Fruit fly (Drosophila melanogaster): ENCODE data around the gene CanA-14F.
A peak's percentile ranks its signal among the peaks of the same experiment; 100 is the strongest.

Gene CanA-14F

dm6 chrX:16573659-16574058, 13.3 kb downstream of the CanA-14F start (continued):
- TF ChIP-seq nau (GFP tag; optimal IDR thresholded peaks at IDR 0.05): peak; percentile 30
- TF ChIP-seq Side (GFP tag; optimal IDR thresholded peaks at IDR 0.05): no peak
- TF ChIP-seq dysf (GFP tag; IDR thresholded peaks at IDR 0.05): no peak; the same call in 2 of the 3 replicates
- peak; percentile 35 for TF ChIP-seq dmrt99B (tag; optimal IDR thresholded peaks at IDR 0.05)
- no peak for TF ChIP-seq ato (GFP tag; IDR thresholded peaks at IDR 0.05; ENCODE audit: partially characterized antibody)
- TF ChIP-seq Sox100B (GFP tag; optimal IDR thresholded peaks at IDR 0.05): no peak
- TF ChIP-seq Ssrp (tag; optimal IDR thresholded peaks at IDR 0.05): no peak
- no peak for TF ChIP-seq CG34422 (GFP tag; IDR thresholded peaks at IDR 0.05)
- no peak for TF ChIP-seq CG13624 (GFP tag; optimal IDR thresholded peaks at IDR 0.05)
- TF ChIP-seq CG7556 (GFP tag; optimal IDR thresholded peaks at IDR 0.05): peak; percentile 31
- TF ChIP-seq unpg (GFP tag; optimal IDR thresholded peaks at IDR 0.05): peak; percentile 25
- no peak for TF ChIP-seq CG10565 (GFP tag; optimal IDR thresholded peaks at IDR 0.05)
- no peak for TF ChIP-seq slp2 (GFP tag; optimal IDR thresholded peaks at IDR 0.05)
- no peak for TF ChIP-seq CG6272 (GFP tag; IDR thresholded peaks at IDR 0.05)
- no peak for TF ChIP-seq Antp (GFP tag; optimal IDR thresholded peaks at IDR 0.05)
- no peak for TF ChIP-seq Tbp (GFP tag; optimal IDR thresholded peaks at IDR 0.05)
- TF ChIP-seq CG3281 (GFP tag; optimal IDR thresholded peaks at IDR 0.05): peak; percentile 53
- 0 out of 2 replicates have a peak, but pooled peaks have one; percentile 26 for TF ChIP-seq CG11247 (GFP tag; IDR thresholded peaks at IDR 0.05)
- peak; percentile 44 for TF ChIP-seq CG2120 (GFP tag; optimal IDR thresholded peaks at IDR 0.05)
- TF ChIP-seq usp (GFP tag; optimal IDR thresholded peaks at IDR 0.05): no peak
- peak; percentile 45 for TF ChIP-seq Fer3 (tag; optimal IDR thresholded peaks at IDR 0.05)
- TF ChIP-seq ranshi (GFP tag; IDR thresholded peaks at IDR 0.05): no peak
- TF ChIP-seq CG13287 (GFP tag; IDR thresholded peaks at IDR 0.05; ENCODE audit: partially characterized antibody): no peak
- TF ChIP-seq CG17186 (GFP tag; optimal IDR thresholded peaks at IDR 0.05): no peak
- no peak for TF ChIP-seq Nf-YA (GFP tag; IDR thresholded peaks at IDR 0.05)
- TF ChIP-seq CG2116 (GFP tag; optimal IDR thresholded peaks at IDR 0.05): no peak
- no peak for TF ChIP-seq bcd (GFP tag; optimal IDR thresholded peaks at IDR 0.05)
- no peak for TF ChIP-seq Scr (GFP tag; IDR thresholded peaks at IDR 0.05; ENCODE audit: partially characterized antibody)
- TF ChIP-seq HLH54F (GFP tag; optimal IDR thresholded peaks at IDR 0.05): no peak
- no peak for TF ChIP-seq Pdp1 (GFP tag; optimal IDR thresholded peaks at IDR 0.05)
- peak; percentile 50 for TF ChIP-seq CG2678 (tag; optimal IDR thresholded peaks at IDR 0.05)
- TF ChIP-seq CG7963 (GFP tag; IDR thresholded peaks at IDR 0.05; ENCODE audit: partially characterized antibody): no peak
- no peak for TF ChIP-seq Rx (GFP tag; IDR thresholded peaks at IDR 0.05)
- TF ChIP-seq so (GFP tag; IDR thresholded peaks at IDR 0.05): no peak
- no peak for TF ChIP-seq kni (GFP tag; optimal IDR thresholded peaks at IDR 0.05)
- TF ChIP-seq luna (GFP tag; optimal IDR thresholded peaks at IDR 0.05): no peak
- TF ChIP-seq exex (tag; optimal IDR thresholded peaks at IDR 0.05): no peak
- TF ChIP-seq Dip2 (GFP tag; IDR thresholded peaks at IDR 0.05): no peak
- TF ChIP-seq CG14710 (tag; optimal IDR thresholded peaks at IDR 0.05): no peak
- TF ChIP-seq en (GFP tag; optimal IDR thresholded peaks at IDR 0.05): no peak
- no peak for TF ChIP-seq unc-4 (GFP tag; IDR thresholded peaks at IDR 0.05; ENCODE audit: partially characterized antibody)
- TF ChIP-seq klu (GFP tag; IDR thresholded peaks at IDR 0.05): no peak
- TF ChIP-seq CG31388 (GFP tag; optimal IDR thresholded peaks at IDR 0.05): no peak
- TF ChIP-seq dati (GFP tag; IDR thresholded peaks at IDR 0.05): no peak
- TF ChIP-seq lov (optimal IDR thresholded peaks at IDR 0.05): no peak
- no peak for TF ChIP-seq lov (GFP tag; IDR thresholded peaks at IDR 0.05)
- TF ChIP-seq chif (GFP tag; optimal IDR thresholded peaks at IDR 0.05): no peak
- TF ChIP-seq CG43689 (GFP tag; IDR thresholded peaks at IDR 0.05): no peak
- TF ChIP-seq nom (GFP tag; optimal IDR thresholded peaks at IDR 0.05): peak; percentile 27
- TF ChIP-seq Dip3 (GFP tag; optimal IDR thresholded peaks at IDR 0.05): no peak
- no peak for TF ChIP-seq ssp (GFP tag; IDR thresholded peaks at IDR 0.05)
- TF ChIP-seq fru (optimal IDR thresholded peaks at IDR 0.05): no peak
